Fruit fly (Drosophila melanogaster): ENCODE measurements around the gene CG10405.
A peak's percentile ranks its signal among the peaks of the same experiment; 100 is the strongest.

CG10405 gene

DNA sequence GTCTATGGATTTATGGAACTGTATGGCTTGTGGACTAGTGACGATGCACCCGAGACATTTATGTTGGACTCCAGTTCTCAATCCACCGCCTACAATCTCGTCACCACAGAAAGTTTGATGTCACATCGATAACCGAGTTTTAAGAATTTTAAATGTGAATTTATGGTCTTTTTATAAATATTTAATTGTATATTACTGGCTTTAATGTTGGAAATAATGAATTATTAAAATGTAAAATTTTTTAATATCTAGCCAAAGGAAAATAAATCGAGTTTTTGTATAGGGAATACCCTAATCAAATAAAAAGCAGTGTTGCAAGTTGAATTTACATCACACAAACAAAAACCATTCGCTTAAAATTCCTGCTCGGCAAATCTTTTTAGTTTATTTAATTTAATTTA lies 21.6 kb upstream of the CG10405 start, which contains the start of gene Fntb (continued):
- peak; percentile 50; the same call in 1 of the 3 replicates for TF ChIP-seq ase (GFP tag; IDR thresholded peaks at IDR 0.05)
- no peak for TF ChIP-seq Vsx1 (GFP tag; optimal IDR thresholded peaks at IDR 0.05)
- peak; percentile 48 for TF ChIP-seq Bteb2 (GFP tag; optimal IDR thresholded peaks at IDR 0.05)
- no peak for TF ChIP-seq NFAT (GFP tag; IDR thresholded peaks at IDR 0.05)
- TF ChIP-seq Doc3 (GFP tag; IDR thresholded peaks at IDR 0.05; ENCODE audit: partially characterized antibody) = 0 out of 3 replicates have a peak, but pooled peaks have one; percentile 24
- peak; percentile 94 for TF ChIP-seq wek (GFP tag; optimal IDR thresholded peaks at IDR 0.05)
- TF ChIP-seq zfh2 (GFP tag; optimal IDR thresholded peaks at IDR 0.05) = peak; percentile 61
- TF ChIP-seq CG12769 (tag; optimal IDR thresholded peaks at IDR 0.05) = no peak
- TF ChIP-seq CG15011 (GFP tag; optimal IDR thresholded peaks at IDR 0.05) = no peak
- peak; percentile 55 for TF ChIP-seq NfI (GFP tag; optimal IDR thresholded peaks at IDR 0.05)
- no peak for TF ChIP-seq Hand (GFP tag; optimal IDR thresholded peaks at IDR 0.05)
- TF ChIP-seq CG18476 (GFP tag; optimal IDR thresholded peaks at IDR 0.05) = peak; percentile 65
- peak; percentile 71 for TF ChIP-seq CG10147 (GFP tag; optimal IDR thresholded peaks at IDR 0.05)
- no peak for TF ChIP-seq Sin3A (optimal IDR thresholded peaks at IDR 0.05)
- peak; percentile 41 for TF ChIP-seq Max (GFP tag; optimal IDR thresholded peaks at IDR 0.05)
- TF ChIP-seq CG3838 (GFP tag; optimal IDR thresholded peaks at IDR 0.05) = peak; percentile 16
- TF ChIP-seq Fer3 (tag; optimal IDR thresholded peaks at IDR 0.05) = peak; percentile 78
- TF ChIP-seq az2 (GFP tag; optimal IDR thresholded peaks at IDR 0.05) = peak; percentile 70
- no peak for TF ChIP-seq Hey (tag; optimal IDR thresholded peaks at IDR 0.05)
- TF ChIP-seq Mrtf (GFP tag; IDR thresholded peaks at IDR 0.05) = peak; percentile 22; the same call in 1 of the 3 replicates
- TF ChIP-seq twi (tag; optimal IDR thresholded peaks at IDR 0.05) = peak; percentile 46
- peak; percentile 86 for TF ChIP-seq gem (tag; optimal IDR thresholded peaks at IDR 0.05)
- TF ChIP-seq dpn (GFP tag; optimal IDR thresholded peaks at IDR 0.05) = peak in 1 of 2 experiments; percentile 66
- TF ChIP-seq CG9609 (GFP tag; optimal IDR thresholded peaks at IDR 0.05) = peak; percentile 5
- TF ChIP-seq CG9932 (GFP tag; IDR thresholded peaks at IDR 0.05) = peak; percentile 71
- no peak for TF ChIP-seq emc (GFP tag; optimal IDR thresholded peaks at IDR 0.05)
- TF ChIP-seq Xbp1 (GFP tag; optimal IDR thresholded peaks at IDR 0.05) = peak; percentile 74
- no peak for TF ChIP-seq CG4282 (GFP tag; optimal IDR thresholded peaks at IDR 0.05)
- TF ChIP-seq cad (GFP tag; optimal IDR thresholded peaks at IDR 0.05) = no peak
- TF ChIP-seq al (GFP tag; IDR thresholded peaks at IDR 0.05) = peak; percentile 66
- TF ChIP-seq HLH4C (GFP tag; IDR thresholded peaks at IDR 0.05; ENCODE audit: partially characterized antibody) = no peak
- TF ChIP-seq HmgZ (tag; optimal IDR thresholded peaks at IDR 0.05) = peak; percentile 72
- peak; percentile 59 for TF ChIP-seq B-H2 (GFP tag; optimal IDR thresholded peaks at IDR 0.05)
- no peak for TF ChIP-seq B-H1 (GFP tag; IDR thresholded peaks at IDR 0.05)
- no peak for TF ChIP-seq gro (GFP tag; optimal IDR thresholded peaks at IDR 0.05)
- TF ChIP-seq Hsf (GFP tag; optimal IDR thresholded peaks at IDR 0.05) = peak; percentile 66
- TF ChIP-seq CG6654 (GFP tag; optimal IDR thresholded peaks at IDR 0.05) = no peak
- TF ChIP-seq CG1602 (GFP tag; optimal IDR thresholded peaks at IDR 0.05) = peak; percentile 53
- TF ChIP-seq bigmax (GFP tag; optimal IDR thresholded peaks at IDR 0.05) = no peak
- TF ChIP-seq CG11723 (GFP tag; optimal IDR thresholded peaks at IDR 0.05) = no peak
- peak; percentile 19 for TF ChIP-seq kay (GFP tag; optimal IDR thresholded peaks at IDR 0.05)
- peak; percentile 12 for TF ChIP-seq NC2α (GFP tag; optimal IDR thresholded peaks at IDR 0.05)
- TF ChIP-seq CG8290 (GFP tag; optimal IDR thresholded peaks at IDR 0.05) = peak; percentile 52
- no peak for TF ChIP-seq CG8290 (tag; optimal IDR thresholded peaks at IDR 0.05)
- TF ChIP-seq danr (GFP tag; IDR thresholded peaks at IDR 0.05) = peak; percentile 36; the same call in 1 of the 2 replicates
- TF ChIP-seq bbx (GFP tag; IDR thresholded peaks at IDR 0.05; ENCODE audit: partially characterized antibody) = no peak
- no peak for TF ChIP-seq bcd (GFP tag; optimal IDR thresholded peaks at IDR 0.05)
- TF ChIP-seq CG15601 (tag; optimal IDR thresholded peaks at IDR 0.05) = peak; percentile 58
- TF ChIP-seq CG3995 (GFP tag; optimal IDR thresholded peaks at IDR 0.05) = peak; percentile 55
- no peak for TF ChIP-seq pros (GFP tag; optimal IDR thresholded peaks at IDR 0.05)
- no peak for TF ChIP-seq CG16779 (GFP tag; IDR thresholded peaks at IDR 0.05)
- TF ChIP-seq ewg (GFP tag; optimal IDR thresholded peaks at IDR 0.05) = peak; percentile 25
